Worm (Caenorhabditis elegans) whole organism, early embryonic: Measurements from ENCODE around the gene arr-1.
A peak's percentile ranks its signal among the peaks of the same experiment; 100 is the strongest.

ENCODE experiments used
- B0310.2 ChIP-seq: sonication (generic microtip); optimal IDR thresholded peaks from 2 replicates; lab custom pipeline; 2016; ENCODE audit warnings: mild to moderate bottlenecking, missing genetic modification characterization, missing compliant biosample characterization
- F13C5.2 ChIP-seq: sonication (generic microtip); optimal IDR thresholded peaks from 2 replicates; lab custom pipeline; 2017; ENCODE audit warnings: mild to moderate bottlenecking, missing genetic modification characterization, inconsistent platforms, missing compliant biosample characterization
- aly-1 ChIP-seq: sonication (generic microtip); optimal IDR thresholded peaks from 2 replicates; lab custom pipeline; 2016; ENCODE audit warnings: missing genetic modification characterization, missing compliant biosample characterization
- ama-1 ChIP-seq: fragments of 150-350 bp; optimal IDR thresholded peaks from 2 replicates; lab custom pipeline; 2014
- ceh-13 ChIP-seq: fragments of 200-800 bp; sonication (Bioruptor generic); optimal IDR thresholded peaks from 2 replicates; lab custom pipeline; 2018; ENCODE audit warnings: mild to moderate bottlenecking, missing genetic modification characterization, missing compliant biosample characterization
- ceh-36 ChIP-seq: sonication (generic microtip); optimal IDR thresholded peaks from 2 replicates; lab custom pipeline; 2016; ENCODE audit warnings: missing genetic modification characterization, inconsistent platforms, missing compliant biosample characterization
- ets-7 ChIP-seq: sonication (generic microtip); optimal IDR thresholded peaks from 2 replicates; lab custom pipeline; 2016; ENCODE audit warnings: missing genotype, missing genetic modification characterization, missing compliant biosample characterization
- flt-1 ChIP-seq: fragments of 200-800 bp; sonication (Bioruptor generic); IDR thresholded peaks from 2 replicates; pipeline ENCODE4 v1.3.6; 2022; ENCODE audit warnings: missing genetic modification characterization, missing compliant biosample characterization
- hmbx-1 ChIP-seq: sonication (generic microtip); optimal IDR thresholded peaks from 2 replicates; lab custom pipeline; 2016; ENCODE audit warnings: mild to moderate bottlenecking, missing genetic modification characterization, missing compliant biosample characterization
- hmg-4 ChIP-seq: fragments of 200-800 bp; sonication (Bioruptor generic); optimal IDR thresholded peaks from 2 replicates; lab custom pipeline; 2018; ENCODE audit warnings: mild to moderate bottlenecking, missing genetic modification characterization, missing compliant biosample characterization
- hnd-1 ChIP-seq: sonication (generic microtip); optimal IDR thresholded peaks from 2 replicates; lab custom pipeline; 2016; ENCODE audit warnings: missing genetic modification characterization, missing compliant biosample characterization
- pes-1 ChIP-seq: fragments of 200-800 bp; sonication (Bioruptor generic); IDR thresholded peaks from 2 replicates; pipeline ENCODE4 v1.3.6; 2022; ENCODE audit warnings: missing genetic modification reagents, missing genetic modification characterization, missing compliant biosample characterization
- scrt-1 ChIP-seq: fragments of 200-800 bp; sonication (Bioruptor generic); IDR thresholded peaks from 2 replicates; pipeline ENCODE4 v1.3.6; 2022; ENCODE audit warnings: missing genetic modification characterization, missing compliant biosample characterization
- sea-1 ChIP-seq: fragments of 200-800 bp; sonication (Bioruptor generic); conservative IDR thresholded peaks from 2 replicates; pipeline ENCODE4 v1.3.6; 2022; ENCODE audit warnings: missing genetic modification characterization, missing compliant biosample characterization
- tbx-11 ChIP-seq: fragments of 200-800 bp; sonication (Bioruptor generic); IDR thresholded peaks from 2 replicates; pipeline ENCODE4 v1.3.6; 2022; ENCODE audit warnings: missing genetic modification characterization, missing compliant biosample characterization
- tbx-37 ChIP-seq: fragments of 200-800 bp; sonication (Bioruptor generic); conservative IDR thresholded peaks from 2 replicates; pipeline ENCODE4 v1.3.6; 2022; ENCODE audit warnings: missing genetic modification reagents, missing genetic modification characterization, missing compliant biosample characterization
- tra-4 ChIP-seq: sonication (generic microtip); optimal IDR thresholded peaks from 2 replicates; lab custom pipeline; 2017; ENCODE audit warnings: missing genetic modification characterization, missing compliant biosample characterization

The arr-1 gene

ce11 chrX:949466-949865 is 1.1 kb upstream of the arr-1 start:
- peak; percentile 23; the same call in 1 of the 2 replicates for TF ChIP-seq pes-1 (GFP tag; lab: Robert Waterston, UW)
- peak; percentile 10 for TF ChIP-seq hnd-1 (tag; lab: Kevin White, UChicago)
- peak; percentile 64 for TF ChIP-seq scrt-1 (GFP tag; lab: Robert Waterston, UW)
- peak; percentile 98 for TF ChIP-seq hmg-4
- no peak for TF ChIP-seq ceh-13 (GFP tag; lab: Kevin White, UChicago)
- TF ChIP-seq tbx-37 (GFP tag; lab: Robert Waterston, UW) = no peak
- peak; percentile 67 for TF ChIP-seq aly-1 (tag; lab: Kevin White, UChicago)
- TF ChIP-seq ceh-36 (tag; lab: Kevin White, UChicago) = peak; percentile 38
- TF ChIP-seq tbx-11 (GFP tag; lab: Robert Waterston, UW) = peak; percentile 25; the same call in 1 of the 2 replicates
- peak; percentile 68; the same call in 1 of the 2 replicates for TF ChIP-seq sea-1 (GFP tag; lab: Robert Waterston, UW)
- peak; percentile 36 for TF ChIP-seq B0310.2 (tag; lab: Kevin White, UChicago)
- peak; percentile 57; the same call in 1 of the 2 replicates for TF ChIP-seq flt-1 (GFP tag; lab: Robert Waterston, UW)
- TF ChIP-seq ets-7 = peak; percentile 69
- no peak for TF ChIP-seq tra-4 (tag; lab: Kevin White, UChicago)
- no peak for TF ChIP-seq ama-1 (lab: Kevin White, UChicago)
- peak; percentile 95 for TF ChIP-seq F13C5.2 (tag; lab: Kevin White, UChicago)

- TF ChIP-seq tbx-11 (GFP tag; lab: Robert Waterston, UW) (no peak), F13C5.2 (tag; lab: Kevin White, UChicago) (peak; percentile 31)
Measured at ce11 chrX:952557-953083, 2.0 kb downstream of the arr-1 start.

DNA sequence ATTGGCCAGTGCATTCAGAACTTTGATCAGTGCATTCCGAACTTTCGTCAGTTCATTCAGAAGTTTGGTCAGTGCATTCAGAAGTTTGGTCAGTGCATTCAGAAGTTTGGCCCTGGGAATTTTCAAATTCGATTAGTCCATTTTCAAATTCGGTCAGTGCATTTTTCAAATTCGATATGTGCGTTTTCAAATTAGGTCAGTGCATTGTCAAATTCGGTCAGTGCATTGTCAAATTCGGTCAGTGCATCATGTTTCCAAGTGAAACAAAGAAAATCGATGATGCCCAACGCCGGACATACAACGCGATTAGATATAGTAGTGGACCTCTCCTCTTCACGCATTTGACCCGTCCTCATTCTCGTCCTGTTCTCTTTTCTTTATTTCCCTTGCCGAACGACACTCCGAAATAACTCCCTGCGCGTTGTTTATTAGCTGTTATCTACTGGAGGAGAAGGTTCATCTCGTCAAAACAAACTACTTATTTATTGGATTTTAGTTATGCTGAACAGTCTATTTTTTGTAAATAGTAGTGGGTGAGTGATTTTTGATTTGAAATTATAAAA is 4.0 kb downstream of the arr-1 start, which contains the start of gene apm-3:
apm-3 (plus strand) TSS at position 477 of the 563 bp plus-strand sequence.
- no peak for TF ChIP-seq tbx-37 (GFP tag; lab: Robert Waterston, UW)
- peak; percentile 38 for TF ChIP-seq hmg-4
- no peak for TF ChIP-seq B0310.2 (tag; lab: Kevin White, UChicago)

- TF ChIP-seq F13C5.2 (tag; lab: Kevin White, UChicago) = no peak
- no peak for TF ChIP-seq tra-4 (tag; lab: Kevin White, UChicago)
- no peak for TF ChIP-seq ceh-36 (tag; lab: Kevin White, UChicago)
- TF ChIP-seq ama-1 (lab: Kevin White, UChicago) = no peak
- no peak for TF ChIP-seq hmbx-1 (tag; lab: Kevin White, UChicago)
- no peak for TF ChIP-seq flt-1 (GFP tag; lab: Robert Waterston, UW)
Measured at ce11 chrX:957581-957980, 7.0 kb downstream of the arr-1 start, which contains the start of gene chil-10. chil-10 (plus strand) TSS chrX:957881.

ce11 chrX:960139-960538 is 9.6 kb downstream of the arr-1 start:
- TF ChIP-seq B0310.2 (tag; lab: Kevin White, UChicago) (no peak), scrt-1 (GFP tag; lab: Robert Waterston, UW) (no peak), ceh-13 (GFP tag; lab: Kevin White, UChicago) (no peak), F13C5.2 (tag; lab: Kevin White, UChicago) (no peak), tra-4 (tag; lab: Kevin White, UChicago) (no peak), hmbx-1 (tag; lab: Kevin White, UChicago) (no peak), ets-7 (no peak), flt-1 (GFP tag; lab: Robert Waterston, UW) (no peak), tbx-37 (GFP tag; lab: Robert Waterston, UW) (no peak), aly-1 (tag; lab: Kevin White, UChicago) (no peak), ceh-36 (tag; lab: Kevin White, UChicago) (no peak), tbx-11 (GFP tag; lab: Robert Waterston, UW) (no peak), ama-1 (lab: Kevin White, UChicago) (no peak), sea-1 (GFP tag; lab: Robert Waterston, UW) (no peak), pes-1 (GFP tag; lab: Robert Waterston, UW) (no peak), hmg-4 (no peak), hnd-1 (tag; lab: Kevin White, UChicago) (no peak)

DNA sequence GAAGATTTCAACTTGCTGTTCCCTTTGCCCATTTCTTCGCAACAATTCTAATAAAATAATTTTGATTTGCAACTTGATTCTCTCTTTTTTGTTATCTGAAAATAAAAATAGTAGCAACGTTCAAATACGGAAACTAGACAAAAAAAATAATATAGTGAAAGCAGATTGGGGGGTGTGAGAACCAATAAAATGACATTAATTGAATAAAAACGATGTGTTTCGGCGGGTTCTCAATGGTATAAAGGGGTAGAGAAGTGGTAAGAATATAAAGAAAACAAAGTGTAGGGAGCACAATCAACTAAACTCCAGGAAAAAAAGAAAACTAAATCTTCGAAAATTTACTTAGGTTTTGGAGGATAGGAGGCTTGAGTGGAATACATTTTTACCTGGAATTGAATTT is 12.6 kb downstream of the arr-1 start, which contains the start of gene ncs-1:
ncs-1 (minus strand) TSS at position 101 of the 400 bp plus-strand sequence.
- TF ChIP-seq tbx-11 (GFP tag; lab: Robert Waterston, UW) = no peak
- no peak for TF ChIP-seq ceh-13 (GFP tag; lab: Kevin White, UChicago)
- TF ChIP-seq tra-4 (tag; lab: Kevin White, UChicago) = no peak
- TF ChIP-seq flt-1 (GFP tag; lab: Robert Waterston, UW) = no peak

DNA sequence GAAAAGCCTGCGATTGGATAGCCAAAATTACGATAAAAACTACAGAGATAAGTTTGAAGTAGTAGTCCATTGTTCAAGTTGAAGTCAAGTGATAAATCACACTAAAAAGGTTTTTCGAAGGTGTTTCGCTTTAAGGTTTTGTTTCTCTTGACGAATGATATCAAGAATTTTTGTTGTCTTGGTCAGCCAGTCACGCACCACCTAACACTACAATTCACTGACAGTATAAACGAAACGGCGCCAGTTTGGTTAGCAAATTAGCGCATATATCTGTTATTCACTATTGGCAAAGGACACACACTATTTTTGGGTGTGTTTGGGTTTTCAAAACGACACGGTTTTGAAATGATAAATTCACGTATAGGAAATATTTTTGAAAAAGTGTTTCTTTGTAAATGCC is 19.5 kb downstream of the arr-1 start, which contains the start of gene C44C1.6:
C44C1.6 (minus strand) TSS at position 199 of the 400 bp plus-strand sequence.
- TF ChIP-seq B0310.2 (tag; lab: Kevin White, UChicago) = no peak
- no peak for TF ChIP-seq tbx-11 (GFP tag; lab: Robert Waterston, UW)
- TF ChIP-seq tbx-37 (GFP tag; lab: Robert Waterston, UW) = no peak
- no peak for TF ChIP-seq hmbx-1 (tag; lab: Kevin White, UChicago)
- no peak for TF ChIP-seq pes-1 (GFP tag; lab: Robert Waterston, UW)
- no peak for TF ChIP-seq ceh-36 (tag; lab: Kevin White, UChicago)
- TF ChIP-seq ceh-13 (GFP tag; lab: Kevin White, UChicago) = no peak
- no peak for TF ChIP-seq scrt-1 (GFP tag; lab: Robert Waterston, UW)
- no peak for TF ChIP-seq ama-1 (lab: Kevin White, UChicago)
